Worm (Caenorhabditis elegans): ENCODE measurements around the gene trmt-10C.2.

The trmt-10C.2 gene

DNA sequence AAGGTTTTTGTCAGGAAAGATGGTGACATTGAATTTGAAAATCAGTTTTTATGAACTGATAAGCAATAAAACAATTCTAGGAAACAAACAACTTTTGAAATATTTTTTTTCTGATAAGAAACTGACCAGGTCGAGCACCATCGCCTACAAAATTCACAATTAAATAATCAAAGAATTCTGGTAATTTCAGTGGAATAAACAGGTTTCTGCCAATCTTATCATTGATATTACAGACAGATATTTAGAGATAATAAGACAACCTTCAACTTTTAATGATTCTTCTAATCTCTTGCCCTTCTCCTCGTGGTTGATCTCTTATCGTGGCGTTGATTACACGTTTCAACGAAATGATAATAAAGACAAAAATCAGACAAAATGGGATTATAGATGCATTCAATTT, 50.3 kb downstream of the trmt-10C.2 start (continued):
- TF ChIP-seq Y75B8A.6 (GFP tag; IDR thresholded peaks at IDR 0.05) (no peak), lin-15B (tag; optimal IDR thresholded peaks at IDR 0.05) (no peak)

Data from whole organism, L4 larva.